Worm (Caenorhabditis elegans): Measurements from ENCODE around the gene srx-47.

The srx-47 gene

ce11 chrV:9321185-9321584 is 28.6 kb upstream of the srx-47 start, which contains the start of gene F44A2.7:
F44A2.7 (plus strand) TSS chrV:9321485.
- no peak for TF ChIP-seq nhr-129 (tag; optimal IDR thresholded peaks at IDR 0.05)
- no peak for TF ChIP-seq gmeb-1 (tag; optimal IDR thresholded peaks at IDR 0.05)
- no peak for TF ChIP-seq egl-27 (tag; optimal IDR thresholded peaks at IDR 0.05)
- TF ChIP-seq nhr-11 (tag; optimal IDR thresholded peaks at IDR 0.05), result no peak
- TF ChIP-seq unc-39 (tag; optimal IDR thresholded peaks at IDR 0.05), result no peak
- TF ChIP-seq sem-4 (tag; optimal IDR thresholded peaks at IDR 0.05), result no peak
- TF ChIP-seq F13H6.1 (tag; optimal IDR thresholded peaks at IDR 0.05), result no peak
- no peak for TF ChIP-seq ceh-82 (tag; optimal IDR thresholded peaks at IDR 0.05)
- TF ChIP-seq nhr-10 (tag; optimal IDR thresholded peaks at IDR 0.05), result no peak
- TF ChIP-seq lsy-2 (tag; optimal IDR thresholded peaks at IDR 0.05), result no peak
- TF ChIP-seq lin-11 (tag; optimal IDR thresholded peaks at IDR 0.05), result no peak

ce11 chrV:9322886-9323285 is 26.9 kb upstream of the srx-47 start, which contains the start of gene tag-153:
tag-153 (plus strand) TSS chrV:9323085.
- TF ChIP-seq R02D3.7 (tag; optimal IDR thresholded peaks at IDR 0.05) (no peak), snpc-4 (tag; optimal IDR thresholded peaks at IDR 0.05) (no peak), nhr-6 (tag; optimal IDR thresholded peaks at IDR 0.05) (no peak), unc-62 (GFP tag; optimal IDR thresholded peaks at IDR 0.05) (no peak), nhr-23 (tag; optimal IDR thresholded peaks at IDR 0.05) (no peak)

- TF ChIP-seq blmp-1 (tag; optimal IDR thresholded peaks at IDR 0.05; ENCODE audit: insufficient read depth), result peak; percentile 76
- peak; percentile 58 for TF ChIP-seq nhr-25 (tag; optimal IDR thresholded peaks at IDR 0.05)
- no peak for TF ChIP-seq unc-62 (GFP tag; optimal IDR thresholded peaks at IDR 0.05)
- peak; percentile 1 for TF ChIP-seq C34F6.9 (tag; optimal IDR thresholded peaks at IDR 0.05)
Measured at ce11 chrV:9324167-9324566, 25.6 kb upstream of the srx-47 start.

- TF ChIP-seq ztf-1 (GFP tag; conservative IDR thresholded peaks at IDR 0.05) (no peak), ama-1 (optimal IDR thresholded peaks at IDR 0.05) (peak; percentile 45)
Measured at ce11 chrV:9326903-9327302, 22.9 kb upstream of the srx-47 start.

ce11 chrV:9327691-9328090 is 22.1 kb upstream of the srx-47 start:
- TF ChIP-seq sma-3 (GFP tag; optimal IDR thresholded peaks at IDR 0.05) (peak; percentile 8), unc-55 (GFP tag; optimal IDR thresholded peaks at IDR 0.05) (no peak), sma-9 (GFP tag; optimal IDR thresholded peaks at IDR 0.05) (peak; percentile 68), sma-9 (tag; optimal IDR thresholded peaks at IDR 0.05) (no peak), nhr-129 (tag; optimal IDR thresholded peaks at IDR 0.05) (no peak), nhr-25 (tag; optimal IDR thresholded peaks at IDR 0.05) (peak; percentile 54), gmeb-1 (tag; optimal IDR thresholded peaks at IDR 0.05) (peak; percentile 19), lsy-2 (tag; optimal IDR thresholded peaks at IDR 0.05) (peak in 1 of 2 experiments; percentile 27), blmp-1 (tag; optimal IDR thresholded peaks at IDR 0.05; ENCODE audit: insufficient read depth) (peak; percentile 48), nhr-21 (tag; optimal IDR thresholded peaks at IDR 0.05) (peak; percentile 63), lin-13 (GFP tag; optimal IDR thresholded peaks at IDR 0.05) (no peak), fos-1 (tag; optimal IDR thresholded peaks at IDR 0.05) (peak; percentile 59), egl-27 (tag; optimal IDR thresholded peaks at IDR 0.05) (peak; percentile 45)

- TF ChIP-seq Y55F3AM.14 (GFP tag; optimal IDR thresholded peaks at IDR 0.05), result no peak
- no peak for TF ChIP-seq elt-1 (tag; optimal IDR thresholded peaks at IDR 0.05)
- TF ChIP-seq nhr-237 (tag; optimal IDR thresholded peaks at IDR 0.05), result no peak
- TF ChIP-seq nhr-6 (tag; optimal IDR thresholded peaks at IDR 0.05), result no peak
- no peak for TF ChIP-seq nhr-129 (tag; optimal IDR thresholded peaks at IDR 0.05)
- TF ChIP-seq ceh-82 (tag; optimal IDR thresholded peaks at IDR 0.05), result no peak
- no peak for TF ChIP-seq nhr-21 (tag; optimal IDR thresholded peaks at IDR 0.05)
- TF ChIP-seq skn-1 (tag; optimal IDR thresholded peaks at IDR 0.05), result no peak
- TF ChIP-seq dmd-4 (tag; optimal IDR thresholded peaks at IDR 0.05), result no peak
- no peak for TF ChIP-seq elt-3 (tag; optimal IDR thresholded peaks at IDR 0.05)
- no peak for TF ChIP-seq unc-62 (GFP tag; optimal IDR thresholded peaks at IDR 0.05)
- TF ChIP-seq nhr-23 (tag; optimal IDR thresholded peaks at IDR 0.05), result no peak
Measured at ce11 chrV:9328670-9329069, 21.1 kb upstream of the srx-47 start, which contains the start of gene K07B1.4. K07B1.4 (plus strand) TSS chrV:9328970.

All from whole organism, L2 larva.